Fruit fly (Drosophila melanogaster) whole organism, embryonic: Measurements from ENCODE around the gene CG46434.

Source experiments
- Abd-B ChIP-seq: fragments of 200-800 bp; sonication (Bioruptor generic); optimal IDR thresholded peaks from 2 replicates; lab custom pipeline; 2018; ENCODE audit warnings: missing biosample characterization, mild to moderate bottlenecking, missing genetic modification characterization, moderate library complexity
- Atf3 ChIP-seq: fragments of 200-800 bp; sonication (Bioruptor generic); optimal IDR thresholded peaks from 3 replicates; lab custom pipeline; 2016; ENCODE audit warnings: missing biosample characterization, missing genetic modification characterization
- Bgb ChIP-seq: fragments of 200-800 bp; sonication (Bioruptor generic); IDR thresholded peaks from 2 replicates; pipeline ENCODE4 v1.3.6; 2022; ENCODE audit warnings: missing biosample characterization, missing genetic modification characterization; ENCODE audit not compliant: partially characterized antibody
- CG10654 ChIP-seq: fragments of 200-800 bp; sonication (Bioruptor generic); optimal IDR thresholded peaks from 2 replicates; lab custom pipeline; 2016; ENCODE audit warnings: missing biosample characterization, missing genetic modification characterization
- CG11695 ChIP-seq: fragments of 200-800 bp; sonication (Bioruptor generic); IDR thresholded peaks from 3 replicates; pipeline ENCODE4 v1.3.6; 2022; ENCODE audit warnings: missing biosample characterization, missing genetic modification characterization
- CG12071 ChIP-seq: fragments of 200-800 bp; sonication (Bioruptor generic); optimal IDR thresholded peaks from 3 replicates; lab custom pipeline; 2018; ENCODE audit warnings: missing biosample characterization, mild to moderate bottlenecking, missing genetic modification characterization
- CG12104 ChIP-seq: fragments of 200-800 bp; sonication (Bioruptor generic); optimal IDR thresholded peaks from 3 replicates; lab custom pipeline; 2016; ENCODE audit warnings: missing biosample characterization, missing genetic modification characterization
- CG12155 ChIP-seq: fragments of 200-800 bp; sonication (Bioruptor generic); optimal IDR thresholded peaks from 3 replicates; lab custom pipeline; 2016; ENCODE audit warnings: missing biosample characterization, missing genetic modification characterization
- CG12659 ChIP-seq: fragments of 200-800 bp; sonication (Bioruptor generic); optimal IDR thresholded peaks from 3 replicates; lab custom pipeline; 2017; ENCODE audit warnings: mild to moderate bottlenecking, missing biosample characterization, missing genetic modification reagents, missing genetic modification characterization
- CG13894 ChIP-seq: fragments of 200-800 bp; sonication (Bioruptor generic); optimal IDR thresholded peaks from 3 replicates; lab custom pipeline; 2018; ENCODE audit warnings: missing biosample characterization, mild to moderate bottlenecking, missing genetic modification characterization, moderate library complexity
- CG14014 ChIP-seq: fragments of 200-800 bp; sonication (Bioruptor generic); IDR thresholded peaks from 2 replicates; pipeline ENCODE4 v1.3.6; 2022; ENCODE audit warnings: missing biosample characterization, missing genetic modification characterization
- CG2712 ChIP-seq: fragments of 200-800 bp; optimal IDR thresholded peaks from 3 replicates; lab custom pipeline; 2019; ENCODE audit warnings: missing biosample characterization, mild to moderate bottlenecking, missing genetic modification characterization, moderate library complexity
- CG3163 ChIP-seq: fragments of 200-800 bp; sonication (Bioruptor generic); optimal IDR thresholded peaks from 3 replicates; lab custom pipeline; 2016; ENCODE audit warnings: missing biosample characterization, missing genetic modification characterization
- CG33213 ChIP-seq: fragments of 200-800 bp; sonication (Bioruptor generic); optimal IDR thresholded peaks from 3 replicates; lab custom pipeline; 2016; ENCODE audit warnings: missing biosample characterization, missing genetic modification characterization
- CG34422 ChIP-seq: fragments of 200-800 bp; sonication (Bioruptor generic); IDR thresholded peaks from 3 replicates; pipeline ENCODE4 v1.3.6; 2022; ENCODE audit warnings: missing biosample characterization, missing genetic modification characterization
- CG3838 ChIP-seq: fragments of 200-800 bp; sonication (Bioruptor generic); optimal IDR thresholded peaks from 3 replicates; lab custom pipeline; 2016; ENCODE audit warnings: missing biosample characterization, missing genetic modification characterization
- CG3995 ChIP-seq: fragments of 200-800 bp; sonication (Bioruptor generic); optimal IDR thresholded peaks from 3 replicates; lab custom pipeline; 2016; ENCODE audit warnings: missing biosample characterization, missing genetic modification characterization
- CG4282 ChIP-seq: fragments of 200-800 bp; sonication (Bioruptor generic); optimal IDR thresholded peaks from 2 replicates; lab custom pipeline; 2016; ENCODE audit warnings: missing biosample characterization, missing genetic modification characterization
- CG4707 ChIP-seq: fragments of 200-800 bp; sonication (Bioruptor generic); optimal IDR thresholded peaks from 2 replicates; lab custom pipeline; 2018; ENCODE audit warnings: missing biosample characterization, mild to moderate bottlenecking, missing genetic modification characterization, moderate library complexity
- CG6813 ChIP-seq: fragments of 200-800 bp; sonication (Bioruptor generic); optimal IDR thresholded peaks from 2 replicates; lab custom pipeline; 2017; ENCODE audit warnings: missing biosample characterization, missing genetic modification characterization, mild to moderate bottlenecking, moderate library complexity, missing genetic modification reagents
- CG7928 ChIP-seq: fragments of 200-800 bp; sonication (Bioruptor generic); optimal IDR thresholded peaks from 2 replicates; lab custom pipeline; 2017; ENCODE audit warnings: missing biosample characterization, mild to moderate bottlenecking, missing genetic modification characterization
- CG8290 ChIP-seq, 3 experiments: fragments of 200-800 bp; sonication (Bioruptor generic); optimal IDR thresholded peaks; 2 replicates each; lab custom pipeline; 2016 to 2019; ENCODE audit warnings: missing biosample characterization in 3 of 3, missing genetic modification characterization in 3 of 3, mild to moderate bottlenecking in 2 of 3, moderate library complexity in 1 of 3
- D19A ChIP-seq: fragments of 200-800 bp; optimal IDR thresholded peaks from 3 replicates; lab custom pipeline; 2019; ENCODE audit warnings: missing biosample characterization, mild to moderate bottlenecking, missing genetic modification characterization, moderate library complexity
- Deaf1 ChIP-seq: fragments of 200-800 bp; optimal IDR thresholded peaks from 3 replicates; lab custom pipeline; 2019; ENCODE audit warnings: missing biosample characterization, mild to moderate bottlenecking, missing genetic modification characterization, moderate library complexity
- Dip3 ChIP-seq: fragments of 200-800 bp; sonication (Bioruptor generic); optimal IDR thresholded peaks from 3 replicates; lab custom pipeline; 2016; ENCODE audit warnings: missing biosample characterization, missing genetic modification characterization
- Dll ChIP-seq: fragments of 200-800 bp; sonication (Bioruptor generic); IDR thresholded peaks from 4 replicates; pipeline ENCODE4 v1.3.6; 2022; ENCODE audit warnings: missing biosample characterization, missing genetic modification characterization; ENCODE audit not compliant: partially characterized antibody
- Doc3 ChIP-seq: fragments of 200-800 bp; sonication (Bioruptor generic); IDR thresholded peaks from 3 replicates; pipeline ENCODE4 v1.3.6; 2022; ENCODE audit warnings: missing biosample characterization, missing genetic modification characterization; ENCODE audit not compliant: partially characterized antibody
- Elba2 ChIP-seq: fragments of 200-800 bp; sonication (Bioruptor generic); optimal IDR thresholded peaks from 3 replicates; lab custom pipeline; 2016; ENCODE audit warnings: missing biosample characterization, missing genetic modification characterization
- Ets65A ChIP-seq: fragments of 200-800 bp; sonication (Bioruptor generic); peaks from one replicate; lab custom pipeline; 2016; ENCODE audit warnings: missing biosample characterization, missing genetic modification characterization
- Hr78 ChIP-seq, 2 experiments: fragments of 200-800 bp in 1 of 2; fragments of >200 bp in 1 of 2; sonication (Bioruptor generic) in 1 of 2; optimal IDR thresholded peaks; 2 replicates each; lab custom pipeline; 2017 to 2019; ENCODE audit warnings: missing biosample characterization in 2 of 2, missing genetic modification characterization in 2 of 2, mild to moderate bottlenecking in 1 of 2, moderate library complexity in 1 of 2
- Jarid2 ChIP-seq: fragments of 200-800 bp; sonication (Bioruptor generic); optimal IDR thresholded peaks from 3 replicates; lab custom pipeline; 2017; ENCODE audit warnings: mild to moderate bottlenecking, missing biosample characterization, missing genetic modification reagents, missing genetic modification characterization
- Lhr ChIP-seq: fragments of 200-800 bp; sonication (Bioruptor generic); optimal IDR thresholded peaks from 3 replicates; lab custom pipeline; 2017; ENCODE audit warnings: mild to moderate bottlenecking, missing biosample characterization, missing genetic modification reagents, missing genetic modification characterization
- MBD-R2 ChIP-seq: fragments of 200-800 bp; sonication (Bioruptor generic); IDR thresholded peaks from 2 replicates; pipeline ENCODE4 v1.3.6; 2022; ENCODE audit warnings: missing biosample characterization, missing genetic modification characterization
- Max ChIP-seq: fragments of 200-800 bp; sonication (Bioruptor generic); optimal IDR thresholded peaks from 2 replicates; lab custom pipeline; 2016; ENCODE audit warnings: missing biosample characterization, mild to moderate bottlenecking, missing genetic modification characterization
- ash1 ChIP-seq: fragments of 200-800 bp; sonication (Bioruptor generic); optimal IDR thresholded peaks from 2 replicates; lab custom pipeline; 2018; ENCODE audit warnings: missing biosample characterization, mild to moderate bottlenecking, missing genetic modification characterization
- bigmax ChIP-seq: fragments of 200-800 bp; sonication (Bioruptor generic); optimal IDR thresholded peaks from 2 replicates; lab custom pipeline; 2018; ENCODE audit warnings: missing biosample characterization, mild to moderate bottlenecking, missing genetic modification characterization
- cato ChIP-seq: fragments of 200-800 bp; sonication (Bioruptor generic); optimal IDR thresholded peaks from 2 replicates; lab custom pipeline; 2016; ENCODE audit warnings: missing biosample characterization, missing genetic modification characterization, borderline replicate concordance
- ci ChIP-seq: fragments of 200-800 bp; sonication (Bioruptor generic); IDR thresholded peaks from 3 replicates; pipeline ENCODE4 v1.3.6; 2022; ENCODE audit warnings: missing biosample characterization, missing genetic modification characterization
- ems ChIP-seq: fragments of 200-800 bp; sonication (Bioruptor generic); optimal IDR thresholded peaks from 3 replicates; lab custom pipeline; 2016; ENCODE audit warnings: missing biosample characterization, missing genetic modification characterization
- esg ChIP-seq: fragments of 200-800 bp; sonication (Bioruptor generic); conservative IDR thresholded peaks from 2 replicates; pipeline ENCODE4 v1.3.6; 2022; ENCODE audit warnings: missing biosample characterization, missing genetic modification characterization
- gfzf ChIP-seq: fragments of 200-800 bp; sonication (Bioruptor generic); optimal IDR thresholded peaks from 2 replicates; lab custom pipeline; 2016; ENCODE audit warnings: missing biosample characterization, mild to moderate bottlenecking, missing genetic modification characterization, moderate library complexity
- jing ChIP-seq: fragments of 200-800 bp; sonication (Bioruptor generic); optimal IDR thresholded peaks from 2 replicates; lab custom pipeline; 2018; ENCODE audit warnings: missing biosample characterization, mild to moderate bottlenecking, missing genetic modification characterization
- run ChIP-seq: fragments of 200-800 bp; sonication (Bioruptor generic); optimal IDR thresholded peaks from 3 replicates; lab custom pipeline; 2018; ENCODE audit warnings: missing biosample characterization, mild to moderate bottlenecking, missing genetic modification characterization
- slbo ChIP-seq: fragments of 200-800 bp; sonication (Bioruptor generic); IDR thresholded peaks from 2 replicates; pipeline ENCODE4 v1.3.6; 2022; ENCODE audit warnings: missing biosample characterization, missing genetic modification characterization
- slou ChIP-seq: fragments of 200-800 bp; sonication (Bioruptor generic); optimal IDR thresholded peaks from 3 replicates; lab custom pipeline; 2016; ENCODE audit warnings: missing biosample characterization, missing genetic modification characterization
- sob ChIP-seq: fragments of 200-800 bp; sonication (Bioruptor generic); IDR thresholded peaks from 2 replicates; pipeline ENCODE4 v1.3.6; 2022; ENCODE audit warnings: missing biosample characterization, missing genetic modification characterization
- sqz ChIP-seq: fragments of 200-800 bp; sonication (Bioruptor generic); optimal IDR thresholded peaks from 3 replicates; lab custom pipeline; 2018; ENCODE audit warnings: missing biosample characterization, mild to moderate bottlenecking, missing genetic modification characterization
- stc ChIP-seq: fragments of 200-800 bp; sonication (Bioruptor generic); IDR thresholded peaks from 2 replicates; pipeline ENCODE4 v1.3.6; 2022; ENCODE audit warnings: missing biosample characterization, missing genetic modification characterization
- trh ChIP-seq: fragments of 200-800 bp; sonication (Bioruptor generic); optimal IDR thresholded peaks from 2 replicates; lab custom pipeline; 2016; ENCODE audit warnings: missing biosample characterization, missing genetic modification characterization
- vvl ChIP-seq: fragments of 200-800 bp; sonication (Bioruptor generic); IDR thresholded peaks from 2 replicates; pipeline ENCODE4 v1.3.6; 2022; ENCODE audit warnings: missing biosample characterization, missing genetic modification characterization
- z ChIP-seq: fragments of 200-800 bp; sonication (Bioruptor generic); IDR thresholded peaks from 3 replicates; pipeline ENCODE4 v1.3.6; 2022; ENCODE audit warnings: missing biosample characterization, missing genetic modification characterization

Gene CG46434

dm6 chr3L:19495991-19496588 is 47.9 kb downstream of the CG46434 start (continued):
- no peak for TF ChIP-seq sob
- TF ChIP-seq bigmax (GFP tag; lab: Kevin White, UChicago) = no peak
- no peak for TF ChIP-seq Dll (GFP tag; lab: Robert Waterston, UW)
- TF ChIP-seq CG33213 = no peak
- no peak for TF ChIP-seq ems (GFP tag; lab: Kevin White, UChicago)
- TF ChIP-seq CG3163 (GFP tag; lab: Kevin White, UChicago) = no peak
- no peak for TF ChIP-seq CG3995 (GFP tag; lab: Kevin White, UChicago)
- no peak for TF ChIP-seq Elba2 (GFP tag; lab: Kevin White, UChicago)
- no peak for TF ChIP-seq CG13894 (tag; lab: Kevin White, UChicago)
- TF ChIP-seq gfzf (GFP tag; lab: Kevin White, UChicago) = no peak
- TF ChIP-seq CG7928 = no peak
- TF ChIP-seq Abd-B (GFP tag; lab: Kevin White, UChicago) = no peak
- TF ChIP-seq CG6813 (GFP tag; lab: Kevin White, UChicago) = no peak
- no peak for TF ChIP-seq CG12155 (GFP tag; lab: Kevin White, UChicago)
- no peak for TF ChIP-seq CG12104 (GFP tag; lab: Kevin White, UChicago)
- TF ChIP-seq vvl (GFP tag; lab: Robert Waterston, UW) = no peak
- no peak for TF ChIP-seq slou (GFP tag; lab: Kevin White, UChicago)
- no peak for TF ChIP-seq trh
- TF ChIP-seq ci (GFP tag; lab: Robert Waterston, UW) = no peak
- no peak for TF ChIP-seq Atf3 (GFP tag; lab: Kevin White, UChicago)
- TF ChIP-seq Lhr = no peak
- TF ChIP-seq Bgb (GFP tag; lab: Robert Waterston, UW) = no peak
- TF ChIP-seq sqz (GFP tag; lab: Kevin White, UChicago) = no peak
- no peak for TF ChIP-seq cato (GFP tag; lab: Kevin White, UChicago)
- no peak for TF ChIP-seq Deaf1
- no peak for TF ChIP-seq Jarid2
- no peak for TF ChIP-seq z (GFP tag; lab: Robert Waterston, UW)
- TF ChIP-seq CG3838 (GFP tag; lab: Kevin White, UChicago) = no peak
- TF ChIP-seq Hr78 (GFP tag; optimal IDR thresholded peaks at IDR 0.05; lab: Kevin White, UChicago) = no peak
- no peak for TF ChIP-seq Dip3 (GFP tag; lab: Kevin White, UChicago)
- no peak for TF ChIP-seq slbo
- TF ChIP-seq stc = no peak
- peak; percentile 41 for TF ChIP-seq CG12071
- TF ChIP-seq CG8290 (GFP tag; optimal IDR thresholded peaks at IDR 0.05; lab: Kevin White, UChicago) = no peak
- peak in 1 of 2 experiments; percentile 21 for TF ChIP-seq CG8290 (tag; optimal IDR thresholded peaks at IDR 0.05; lab: Kevin White, UChicago)
- TF ChIP-seq CG4707 (GFP tag; lab: Kevin White, UChicago) = no peak
- TF ChIP-seq ash1 (GFP tag; lab: Kevin White, UChicago) = no peak
- TF ChIP-seq Max = no peak
- peak; percentile 2 for TF ChIP-seq CG12659
- no peak for TF ChIP-seq run (tag; lab: Kevin White, UChicago)
- TF ChIP-seq esg (GFP tag; lab: Robert Waterston, UW) = no peak
- no peak for TF ChIP-seq Ets65A (GFP tag; lab: Kevin White, UChicago)
- no peak for TF ChIP-seq CG2712 (tag; lab: Kevin White, UChicago)
- TF ChIP-seq jing = no peak
- no peak for TF ChIP-seq CG34422 (GFP tag; lab: Robert Waterston, UW)
- TF ChIP-seq D19A (tag; lab: Kevin White, UChicago) = no peak
- no peak for TF ChIP-seq CG14014 (GFP tag; lab: Robert Waterston, UW)
- no peak for TF ChIP-seq CG10654 (GFP tag; lab: Kevin White, UChicago)
- no peak for TF ChIP-seq CG4282 (GFP tag; lab: Kevin White, UChicago)
- TF ChIP-seq MBD-R2 = no peak
- no peak for TF ChIP-seq CG11695 (GFP tag; lab: Robert Waterston, UW)
- no peak for TF ChIP-seq Doc3 (GFP tag; lab: Robert Waterston, UW)
